Worm (Caenorhabditis elegans): ENCODE data around the gene T04G9.7.

The T04G9.7 gene

ce11 chrX:770537-770936 is at the start of gene T04G9.7:
T04G9.7 (plus strand) TSS chrX:770837.
- no peak for TF ChIP-seq ceh-83 (GFP tag; optimal IDR thresholded peaks at IDR 0.05)
- no peak for TF ChIP-seq snpc-4 (tag; optimal IDR thresholded peaks at IDR 0.05)
- no peak for TF ChIP-seq zip-8 (tag; optimal IDR thresholded peaks at IDR 0.05)
- TF ChIP-seq ceh-39 (tag; optimal IDR thresholded peaks at IDR 0.05) = no peak
- TF ChIP-seq unc-120 (tag; optimal IDR thresholded peaks at IDR 0.05; ENCODE audit: poor library complexity, severe bottlenecking) = no peak
- no peak for TF ChIP-seq unc-39 (tag; optimal IDR thresholded peaks at IDR 0.05)
- TF ChIP-seq lsy-2 (tag; optimal IDR thresholded peaks at IDR 0.05) = no peak

ce11 chrX:725868-726267 is 44.8 kb upstream of the T04G9.7 start, which contains the start of gene sli-1:
sli-1 (minus strand) TSS chrX:725968.
- TF ChIP-seq bed-3 (GFP tag; optimal IDR thresholded peaks at IDR 0.05) (no peak), ceh-83 (GFP tag; optimal IDR thresholded peaks at IDR 0.05) (no peak), nhr-2 (tag; optimal IDR thresholded peaks at IDR 0.05) (no peak), unc-62 (GFP tag; optimal IDR thresholded peaks at IDR 0.05) (no peak), cnd-1 (tag; optimal IDR thresholded peaks at IDR 0.05) (no peak), nhr-12 (tag; optimal IDR thresholded peaks at IDR 0.05) (no peak), blmp-1 (tag; optimal IDR thresholded peaks at IDR 0.05) (no peak), pha-4 (tag; optimal IDR thresholded peaks at IDR 0.05) (no peak), mls-2 (tag; optimal IDR thresholded peaks at IDR 0.05) (no peak), lin-13 (tag; optimal IDR thresholded peaks at IDR 0.05) (no peak), flh-1 (GFP tag; optimal IDR thresholded peaks at IDR 0.05) (no peak), lsy-2 (tag; optimal IDR thresholded peaks at IDR 0.05) (no peak), nhr-28 (tag; optimal IDR thresholded peaks at IDR 0.05) (no peak), sem-2 (GFP tag; optimal IDR thresholded peaks at IDR 0.05) (no peak)

- no peak for TF ChIP-seq ztf-11 (tag; optimal IDR thresholded peaks at IDR 0.05)
- TF ChIP-seq unc-120 (tag; optimal IDR thresholded peaks at IDR 0.05; ENCODE audit: poor library complexity, severe bottlenecking) = no peak
- TF ChIP-seq ceh-83 (GFP tag; optimal IDR thresholded peaks at IDR 0.05) = no peak
- TF ChIP-seq nhr-2 (tag; optimal IDR thresholded peaks at IDR 0.05) = no peak
- TF ChIP-seq ham-2 (GFP tag; optimal IDR thresholded peaks at IDR 0.05) = no peak
- TF ChIP-seq drap-1 (GFP tag; optimal IDR thresholded peaks at IDR 0.05) = no peak
- TF ChIP-seq nhr-12 (tag; optimal IDR thresholded peaks at IDR 0.05) = no peak
- TF ChIP-seq blmp-1 (tag; optimal IDR thresholded peaks at IDR 0.05) = no peak
- no peak for TF ChIP-seq sem-2 (GFP tag; optimal IDR thresholded peaks at IDR 0.05)
- no peak for TF ChIP-seq mab-5 (tag; optimal IDR thresholded peaks at IDR 0.05)
- TF ChIP-seq ceh-39 (tag; optimal IDR thresholded peaks at IDR 0.05) = no peak
- no peak for TF ChIP-seq pha-4 (tag; optimal IDR thresholded peaks at IDR 0.05)
- no peak for TF ChIP-seq ceh-43 (GFP tag; optimal IDR thresholded peaks at IDR 0.05)
- no peak for TF ChIP-seq elt-3 (tag; optimal IDR thresholded peaks at IDR 0.05)
Observed at ce11 chrX:726295-726694, 44.3 kb upstream of the T04G9.7 start.

- TF ChIP-seq bed-3 (GFP tag; optimal IDR thresholded peaks at IDR 0.05) (no peak), lin-13 (tag; optimal IDR thresholded peaks at IDR 0.05) (peak; percentile 75), blmp-1 (tag; optimal IDR thresholded peaks at IDR 0.05) (no peak), lin-32 (GFP tag; optimal IDR thresholded peaks at IDR 0.05) (no peak), M03D4.4 (tag; optimal IDR thresholded peaks at IDR 0.05) (no peak), nhr-28 (tag; optimal IDR thresholded peaks at IDR 0.05) (no peak), cnd-1 (tag; optimal IDR thresholded peaks at IDR 0.05) (peak; percentile 47), sptf-1 (tag; optimal IDR thresholded peaks at IDR 0.05) (peak; percentile 57), tbx-8 (GFP tag; optimal IDR thresholded peaks at IDR 0.05) (no peak), drap-1 (GFP tag; optimal IDR thresholded peaks at IDR 0.05) (peak; percentile 62), zip-8 (tag; optimal IDR thresholded peaks at IDR 0.05) (no peak), ceh-39 (tag; optimal IDR thresholded peaks at IDR 0.05) (peak; percentile 89), nhr-76 (tag; optimal IDR thresholded peaks at IDR 0.05) (no peak), nhr-2 (tag; optimal IDR thresholded peaks at IDR 0.05) (peak; percentile 53), mls-2 (tag; optimal IDR thresholded peaks at IDR 0.05) (peak; percentile 49), nhr-12 (tag; optimal IDR thresholded peaks at IDR 0.05) (no peak), unc-120 (tag; optimal IDR thresholded peaks at IDR 0.05; ENCODE audit: poor library complexity, severe bottlenecking) (peak; percentile 99), ham-2 (GFP tag; optimal IDR thresholded peaks at IDR 0.05) (no peak), hlh-1 (tag; optimal IDR thresholded peaks at IDR 0.05) (peak; percentile 7), ces-1 (GFP tag; optimal IDR thresholded peaks at IDR 0.05) (peak; percentile 99), mab-5 (tag; optimal IDR thresholded peaks at IDR 0.05) (peak; percentile 21), pha-4 (tag; optimal IDR thresholded peaks at IDR 0.05) (peak; percentile 91), snpc-4 (tag; optimal IDR thresholded peaks at IDR 0.05) (no peak), elt-1 (tag; optimal IDR thresholded peaks at IDR 0.05; ENCODE audit: borderline replicate concordance, insufficient read depth) (no peak), sem-2 (GFP tag; optimal IDR thresholded peaks at IDR 0.05) (no peak), ceh-43 (GFP tag; optimal IDR thresholded peaks at IDR 0.05) (no peak), flh-1 (GFP tag; optimal IDR thresholded peaks at IDR 0.05) (no peak), ztf-11 (tag; optimal IDR thresholded peaks at IDR 0.05) (no peak), unc-39 (tag; optimal IDR thresholded peaks at IDR 0.05) (no peak), elt-3 (tag; optimal IDR thresholded peaks at IDR 0.05) (no peak), unc-62 (GFP tag; optimal IDR thresholded peaks at IDR 0.05) (peak; percentile 77), lsy-2 (tag; optimal IDR thresholded peaks at IDR 0.05) (peak; percentile 56), ceh-83 (GFP tag; optimal IDR thresholded peaks at IDR 0.05) (peak; percentile 9), mep-1 (tag; optimal IDR thresholded peaks at IDR 0.05) (peak; percentile 60), nhr-237 (tag; optimal IDR thresholded peaks at IDR 0.05) (no peak)
Observed at ce11 chrX:727737-728136, 42.9 kb upstream of the T04G9.7 start.

All from whole organism, mixed stage, embryonic.